Worm (Caenorhabditis elegans) whole organism, young adult: ENCODE results near the gene ech-6.

Experiments
- B0035.1 ChIP-seq: sonication (generic microtip); optimal IDR thresholded peaks from 2 replicates; lab custom pipeline; 2016; ENCODE audit warnings: missing genetic modification characterization, mild to moderate bottlenecking, missing compliant biosample characterization, missing genotype, missing genetic modification reagents
- C06A6.2 ChIP-seq: fragments of 200-800 bp; sonication (Bioruptor generic); conservative IDR thresholded peaks from 2 replicates; pipeline ENCODE4 v1.3.6; 2022; ENCODE audit warnings: missing genetic modification characterization, missing compliant biosample characterization
- F22D6.2 ChIP-seq: sonication (generic microtip); optimal IDR thresholded peaks from 2 replicates; lab custom pipeline; 2016; ENCODE audit warnings: mild to moderate bottlenecking, missing genetic modification characterization, missing compliant biosample characterization
- F33H1.4 ChIP-seq: fragments of 200-800 bp; sonication (Bioruptor generic); IDR thresholded peaks from 2 replicates; pipeline ENCODE4 v1.3.6; 2022; ENCODE audit warnings: missing genetic modification reagents, missing genetic modification characterization, missing compliant biosample characterization
- F37B4.10 ChIP-seq: fragments of 200-800 bp; sonication (Bioruptor generic); IDR thresholded peaks from 2 replicates; pipeline ENCODE4 v1.3.6; 2022; ENCODE audit warnings: missing genetic modification characterization, missing compliant biosample characterization
- F49E8.2 ChIP-seq: sonication (generic microtip); optimal IDR thresholded peaks from 3 replicates; lab custom pipeline; 2017; ENCODE audit warnings: missing genetic modification characterization, mild to moderate bottlenecking, missing compliant biosample characterization, antibody characterized with exemption, moderate library complexity; ENCODE audit not compliant: insufficient read depth
- F52B5.7 ChIP-seq: sonication (generic microtip); optimal IDR thresholded peaks from 2 replicates; lab custom pipeline; 2016; ENCODE audit warnings: mild to moderate bottlenecking, missing genetic modification characterization, missing compliant biosample characterization
- K11D2.4 ChIP-seq: fragments of 200-800 bp; sonication (Bioruptor generic); IDR thresholded peaks from 2 replicates; pipeline ENCODE4 v1.3.6; 2022; ENCODE audit warnings: missing genetic modification reagents, missing genetic modification characterization, missing compliant biosample characterization
- Y67H2A.10 ChIP-seq: fragments of 200-800 bp; sonication (Bioruptor generic); conservative IDR thresholded peaks from 2 replicates; pipeline ENCODE4 v1.3.6; 2022; ENCODE audit warnings: missing genetic modification reagents, missing genetic modification characterization, missing compliant biosample characterization
- Y79H2A.3 ChIP-seq: fragments of 200-800 bp; sonication (Bioruptor generic); conservative IDR thresholded peaks from 2 replicates; pipeline ENCODE4 v1.3.6; 2022; ENCODE audit warnings: missing genetic modification reagents, missing genetic modification characterization, missing compliant biosample characterization
- Y95B8A.8 ChIP-seq: fragments of 200-800 bp; sonication (Bioruptor generic); IDR thresholded peaks from 2 replicates; pipeline ENCODE4 v1.3.6; 2022; ENCODE audit warnings: missing genetic modification reagents, missing genetic modification characterization, missing compliant biosample characterization
- ZK185.1 ChIP-seq: sonication (generic microtip); optimal IDR thresholded peaks from 2 replicates; lab custom pipeline; 2016; ENCODE audit warnings: mild to moderate bottlenecking, missing genetic modification characterization, missing compliant biosample characterization; ENCODE audit not compliant: poor library complexity, severe bottlenecking
- akir-1 ChIP-seq: fragments of 200-800 bp; sonication (Bioruptor generic); optimal IDR thresholded peaks from 2 replicates; lab custom pipeline; 2018; ENCODE audit warnings: mild to moderate bottlenecking, missing genetic modification characterization, moderate library complexity, missing compliant biosample characterization
- ceh-40 ChIP-seq: fragments of 200-800 bp; sonication (Bioruptor generic); IDR thresholded peaks from 2 replicates; pipeline ENCODE4 v1.3.6; 2022; ENCODE audit warnings: missing genetic modification characterization, missing compliant biosample characterization
- ceh-58 ChIP-seq: fragments of 200-800 bp; sonication (Bioruptor generic); IDR thresholded peaks from 2 replicates; pipeline ENCODE4 v1.3.6; 2022; ENCODE audit warnings: missing genetic modification characterization, missing compliant biosample characterization
- ceh-91 ChIP-seq: fragments of 200-800 bp; sonication (Bioruptor generic); IDR thresholded peaks from 2 replicates; pipeline ENCODE4 v1.3.6; 2022; ENCODE audit warnings: missing genetic modification reagents, missing genetic modification characterization, missing compliant biosample characterization
- efl-1 ChIP-seq: fragments of 150-350 bp; optimal IDR thresholded peaks from 2 replicates; lab custom pipeline; 2014; ENCODE audit warnings: missing biosample characterization, missing genetic modification reagents, missing genetic modification characterization
- ets-4 ChIP-seq: fragments of 200-800 bp; sonication (Bioruptor generic); optimal IDR thresholded peaks from 2 replicates; lab custom pipeline; 2018; ENCODE audit warnings: mild to moderate bottlenecking, missing genetic modification characterization, missing compliant biosample characterization
- him-1 ChIP-seq: sonication (generic microtip); optimal IDR thresholded peaks from 2 replicates; lab custom pipeline; 2016; ENCODE audit warnings: missing genotype, missing genetic modification reagents, missing genetic modification characterization, missing compliant biosample characterization
- hlh-12 ChIP-seq: sonication (generic microtip); optimal IDR thresholded peaks from 2 replicates; lab custom pipeline; 2016; ENCODE audit warnings: missing genetic modification characterization, missing compliant biosample characterization
- hlh-26 ChIP-seq: fragments of 200-800 bp; sonication (Bioruptor generic); conservative IDR thresholded peaks from 2 replicates; pipeline ENCODE4 v1.3.6; 2022; ENCODE audit warnings: missing genetic modification reagents, missing genetic modification characterization, missing compliant biosample characterization
- let-526 ChIP-seq: fragments of 200-800 bp; sonication (Bioruptor generic); IDR thresholded peaks from 2 replicates; pipeline ENCODE4 v1.3.6; 2022; ENCODE audit warnings: missing genetic modification reagents, missing genetic modification characterization, missing compliant biosample characterization
- let-607 ChIP-seq, 2 experiments: fragments of 200-800 bp in 1 of 2; sonication (Bioruptor generic) in 1 of 2; sonication (generic microtip) in 1 of 2; optimal IDR thresholded peaks; 2 replicates each; lab custom pipeline; 2016 to 2018; ENCODE audit warnings: mild to moderate bottlenecking in 2 of 2, missing compliant biosample characterization in 2 of 2, missing genetic modification characterization in 2 of 2, moderate library complexity in 2 of 2, missing genotype in 1 of 2
- lin-54 ChIP-seq: fragments of 200-800 bp; sonication (Bioruptor generic); optimal IDR thresholded peaks from 2 replicates; lab custom pipeline; 2018; ENCODE audit warnings: mild to moderate bottlenecking, missing genetic modification characterization, missing compliant biosample characterization
- madf-10 ChIP-seq: sonication (generic microtip); optimal IDR thresholded peaks from 2 replicates; lab custom pipeline; 2016; ENCODE audit warnings: mild to moderate bottlenecking, missing genetic modification characterization, missing compliant biosample characterization
- madf-8 ChIP-seq: fragments of 200-800 bp; sonication (Bioruptor generic); conservative IDR thresholded peaks from 2 replicates; pipeline ENCODE4 v1.3.6; 2022; ENCODE audit warnings: missing genetic modification reagents, missing genetic modification characterization, missing compliant biosample characterization
- mcd-1 ChIP-seq: fragments of 200-800 bp; sonication (Bioruptor generic); IDR thresholded peaks from 2 replicates; pipeline ENCODE4 v1.3.6; 2022; ENCODE audit warnings: missing genetic modification reagents, missing genetic modification characterization, missing compliant biosample characterization
- nfya-2 ChIP-seq: fragments of 200-800 bp; sonication (Bioruptor generic); IDR thresholded peaks from 2 replicates; pipeline ENCODE4 v1.3.6; 2022; ENCODE audit warnings: missing genetic modification reagents, missing genetic modification characterization, missing compliant biosample characterization
- nhr-120 ChIP-seq: fragments of 200-800 bp; sonication (Bioruptor generic); IDR thresholded peaks from 2 replicates; pipeline ENCODE4 v1.3.6; 2022; ENCODE audit warnings: missing genetic modification characterization, missing compliant biosample characterization
- nhr-80 ChIP-seq: sonication (generic microtip); optimal IDR thresholded peaks from 2 replicates; lab custom pipeline; 2016; ENCODE audit warnings: missing genetic modification characterization, missing compliant biosample characterization
- pbrm-1 ChIP-seq: fragments of 200-800 bp; sonication (Bioruptor generic); IDR thresholded peaks from 2 replicates; pipeline ENCODE4 v1.3.6; 2022; ENCODE audit warnings: missing genetic modification reagents, missing genetic modification characterization, missing compliant biosample characterization
- snpc-1.1 ChIP-seq: sonication (generic microtip); optimal IDR thresholded peaks from 2 replicates; lab custom pipeline; 2017; ENCODE audit warnings: missing genetic modification characterization, mild to moderate bottlenecking, missing compliant biosample characterization, antibody characterized with exemption, moderate library complexity, missing genotype, missing genetic modification reagents; ENCODE audit not compliant: insufficient read depth
- snpc-1.3 ChIP-seq: sonication (generic microtip); optimal IDR thresholded peaks from 2 replicates; lab custom pipeline; 2017; ENCODE audit warnings: missing genetic modification characterization, mild to moderate bottlenecking, missing compliant biosample characterization, antibody characterized with exemption, moderate library complexity, missing genotype, missing genetic modification reagents; ENCODE audit not compliant: insufficient read depth
- snpc-4 ChIP-seq, 5 experiments: fragments of 150-350 bp in 1 of 5; sonication (generic microtip) in 4 of 5; optimal IDR thresholded peaks; 2 replicates each; lab custom pipeline; 2014 to 2018; ENCODE audit warnings: missing genetic modification characterization in 5 of 5, missing biosample characterization in 3 of 5, antibody characterized with exemption in 2 of 5, mild to moderate bottlenecking in 2 of 5, missing compliant biosample characterization in 2 of 5, missing genotype in 2 of 5, moderate library complexity in 2 of 5, missing genetic modification reagents in 1 of 5
- sptf-2 ChIP-seq: fragments of 200-800 bp; sonication (Bioruptor generic); optimal IDR thresholded peaks from 2 replicates; lab custom pipeline; 2018; ENCODE audit warnings: mild to moderate bottlenecking, missing genetic modification characterization, missing compliant biosample characterization
- tbx-9 ChIP-seq: sonication (generic microtip); optimal IDR thresholded peaks from 2 replicates; lab custom pipeline; 2016; ENCODE audit warnings: borderline replicate concordance, missing genetic modification characterization, inconsistent platforms, missing compliant biosample characterization
- unc-130 ChIP-seq: sonication (generic microtip); optimal IDR thresholded peaks from 2 replicates; lab custom pipeline; 2016; ENCODE audit warnings: missing genetic modification reagents, missing genetic modification characterization, missing compliant biosample characterization
- ztf-26 ChIP-seq: sonication (generic microtip); optimal IDR thresholded peaks from 2 replicates; lab custom pipeline; 2017; ENCODE audit warnings: missing genetic modification characterization, missing compliant biosample characterization
- ztf-28 ChIP-seq: fragments of 200-800 bp; sonication (Bioruptor generic); IDR thresholded peaks from 2 replicates; pipeline ENCODE4 v1.3.6; 2022; ENCODE audit warnings: missing genetic modification reagents, missing genetic modification characterization, missing compliant biosample characterization
- ztf-6 ChIP-seq: fragments of 200-800 bp; sonication (Bioruptor generic); IDR thresholded peaks from 2 replicates; pipeline ENCODE4 v1.3.6; 2022; ENCODE audit warnings: missing genetic modification reagents, missing genetic modification characterization, missing compliant biosample characterization

ech-6 gene

ce11 chrIII:9731313-9731912 is 21.3 kb downstream of the ech-6 start (continued):
- no peak for TF ChIP-seq let-607 (tag; optimal IDR thresholded peaks at IDR 0.05; lab: Kevin White, UChicago)
- TF ChIP-seq unc-130 (GFP tag; lab: Kevin White, UChicago), result no peak

ce11 chrIII:9730407-9730806 is 22.3 kb downstream of the ech-6 start:
- TF ChIP-seq F37B4.10 (GFP tag; lab: Robert Waterston, UW) (no peak), ceh-58 (no peak), Y95B8A.8 (GFP tag; lab: Robert Waterston, UW) (no peak), efl-1 (GFP tag; lab: Kevin White, UChicago) (no peak), hlh-12 (tag; lab: Kevin White, UChicago) (no peak), lin-54 (GFP tag; lab: Kevin White, UChicago) (no peak), F49E8.2 (tag; lab: Kevin White, UChicago) (no peak), akir-1 (GFP tag; lab: Kevin White, UChicago) (no peak), ceh-40 (GFP tag; lab: Robert Waterston, UW) (no peak), mcd-1 (GFP tag; lab: Robert Waterston, UW) (no peak), ZK185.1 (tag; lab: Kevin White, UChicago) (no peak), snpc-1.3 (tag; lab: Kevin White, UChicago) (no peak), him-1 (no peak), tbx-9 (tag; lab: Kevin White, UChicago) (no peak), hlh-26 (GFP tag; lab: Robert Waterston, UW) (no peak), B0035.1 (tag; lab: Kevin White, UChicago) (no peak), sptf-2 (no peak), ets-4 (no peak)

- no peak for TF ChIP-seq madf-10 (tag; lab: Kevin White, UChicago)
- no peak for TF ChIP-seq let-526 (GFP tag; lab: Robert Waterston, UW)
- no peak for TF ChIP-seq madf-8
- no peak for TF ChIP-seq F33H1.4 (GFP tag; lab: Robert Waterston, UW)
- no peak for TF ChIP-seq Y67H2A.10 (GFP tag; lab: Robert Waterston, UW)
- no peak for TF ChIP-seq ztf-28 (GFP tag; lab: Robert Waterston, UW)
- no peak for TF ChIP-seq C06A6.2 (GFP tag; lab: Robert Waterston, UW)
- no peak for TF ChIP-seq F22D6.2 (tag; lab: Kevin White, UChicago)
- no peak for TF ChIP-seq F49E8.2 (tag; lab: Kevin White, UChicago)
Observed at ce11 chrIII:9727439-9727838, 25.2 kb downstream of the ech-6 start, which contains the start of gene C07A9.12. Gene C07A9.12, minus strand, starts transcription at chrIII:9727539.

ce11 chrIII:9725114-9725513 is 27.6 kb downstream of the ech-6 start, which contains the start of gene clec-162:
Gene clec-162, minus strand, starts transcription at chrIII:9725214.
- TF ChIP-seq F52B5.7 (tag; lab: Kevin White, UChicago) (no peak), pbrm-1 (no peak), ztf-6 (GFP tag; lab: Robert Waterston, UW) (no peak), nhr-80 (no peak), snpc-4 (GFP tag; optimal IDR thresholded peaks at IDR 0.05; lab: Kevin White, UChicago) (no peak), snpc-4 (tag; optimal IDR thresholded peaks at IDR 0.05; lab: Kevin White, UChicago) (no peak), ztf-26 (tag; lab: Kevin White, UChicago) (no peak), Y79H2A.3 (GFP tag; lab: Robert Waterston, UW) (no peak), K11D2.4 (GFP tag; lab: Robert Waterston, UW) (no peak), ceh-91 (GFP tag; lab: Robert Waterston, UW) (no peak), unc-130 (GFP tag; lab: Kevin White, UChicago) (no peak), nfya-2 (GFP tag; lab: Robert Waterston, UW) (no peak), snpc-1.1 (no peak), nhr-120 (GFP tag; lab: Robert Waterston, UW) (no peak)
